Worm (Caenorhabditis elegans) whole organism, L2 larva: Measurements from ENCODE around the gene glb-29.

Experiments used
- blmp-1 ChIP-seq: sonication (generic microtip); optimal IDR thresholded peaks from 2 replicates; lab custom pipeline; 2017; ENCODE audit warnings: missing genetic modification characterization, mild to moderate bottlenecking, missing compliant biosample characterization, antibody characterized with exemption, moderate library complexity; ENCODE audit not compliant: insufficient read depth
- egl-27 ChIP-seq: sonication (generic microtip); optimal IDR thresholded peaks from 3 replicates; lab custom pipeline; 2017; ENCODE audit warnings: missing biosample characterization, missing genetic modification reagents, missing genetic modification characterization
- mdl-1 ChIP-seq, 2 experiments: fragments of 150-350 bp in 1 of 2; sonication (generic microtip) in 1 of 2; optimal IDR thresholded peaks; 2 replicates each; lab custom pipeline; 2017; ENCODE audit warnings: missing biosample characterization in 2 of 2, missing genetic modification characterization in 2 of 2
- nhr-6 ChIP-seq: fragments of 150-350 bp; optimal IDR thresholded peaks from 2 replicates; lab custom pipeline; 2014; ENCODE audit warnings: missing biosample characterization, missing genetic modification characterization
- zag-1 ChIP-seq: fragments of 150-350 bp; optimal IDR thresholded peaks from 2 replicates; lab custom pipeline; 2014; ENCODE audit warnings: missing biosample characterization, missing genetic modification characterization

- TF ChIP-seq blmp-1 (tag; lab: Kevin White, UChicago): no peak
- peak; percentile 31 for TF ChIP-seq nhr-6
- no peak for TF ChIP-seq egl-27 (tag; lab: Kevin White, UChicago)
- TF ChIP-seq mdl-1 (tag; optimal IDR thresholded peaks at IDR 0.05; lab: Kevin White, UChicago): no peak
- TF ChIP-seq zag-1 (tag; lab: Kevin White, UChicago): no peak
Measured at ce11 chrII:11966602-11967001, 42.3 kb upstream of the glb-29 start, which contains the start of gene rab-7.
